Fruit fly (Drosophila melanogaster) whole organism, adult: ENCODE results near the gene Hsp23.

Experiments
- CG1620 ChIP-seq: fragments of 200-800 bp; sonication (Bioruptor generic); optimal IDR thresholded peaks from 2 replicates; lab custom pipeline; 2016; ENCODE audit warnings: missing biosample characterization, missing genetic modification characterization
- Clk ChIP-seq: fragments of 200-800 bp; sonication (Bioruptor generic); optimal IDR thresholded peaks from 2 replicates; lab custom pipeline; 2017; ENCODE audit warnings: missing biosample characterization, missing genetic modification characterization
- cic ChIP-seq: fragments of 200-800 bp; sonication (Bioruptor generic); optimal IDR thresholded peaks from 2 replicates; lab custom pipeline; 2017; ENCODE audit warnings: missing biosample characterization, mild to moderate bottlenecking, missing genetic modification characterization, moderate library complexity
- kay ChIP-seq: fragments of 200-800 bp; sonication (Bioruptor generic); peaks from one replicate; lab custom pipeline; 2016; ENCODE audit warnings: missing biosample characterization, missing genetic modification characterization, borderline replicate concordance

DNA sequence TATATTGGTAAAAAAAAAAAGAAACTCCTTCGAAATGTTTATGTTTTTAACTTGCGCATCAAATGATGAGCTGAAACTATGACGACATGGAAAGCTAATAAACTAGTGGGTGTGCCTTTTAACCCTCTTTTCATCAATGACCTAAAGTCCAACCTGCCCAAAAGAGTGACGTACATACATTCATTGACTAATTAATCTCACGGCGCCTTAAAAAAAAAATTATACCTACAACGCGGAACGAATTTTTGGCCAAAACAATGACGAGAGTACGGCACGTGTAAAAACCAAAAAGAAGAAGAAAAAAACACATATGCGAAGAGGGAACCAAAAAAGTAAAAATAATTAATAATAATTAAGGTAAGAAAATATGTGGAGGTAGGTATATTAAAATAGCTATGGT lies 43.2 kb upstream of the Hsp23 start, which contains the start of gene PGRP-LC:
- TF ChIP-seq CG1620 (GFP tag; lab: Kevin White, UChicago) = no peak
- TF ChIP-seq cic (GFP tag; lab: Kevin White, UChicago) = no peak
- TF ChIP-seq Clk (GFP tag; lab: Kevin White, UChicago) = no peak
- no peak for TF ChIP-seq kay (GFP tag; lab: Kevin White, UChicago)
